Worm (Caenorhabditis elegans) whole organism, L1 larva: ENCODE data around the gene C56E6.2.
A peak's percentile ranks its signal among the peaks of the same experiment; 100 is the strongest.

ENCODE experiments used
- C04F5.9 ChIP-seq: sonication (generic microtip); optimal IDR thresholded peaks from 2 replicates; lab custom pipeline; 2016; ENCODE audit warnings: missing genetic modification characterization, missing compliant biosample characterization
- C16A3.4 ChIP-seq: fragments of 150-350 bp; optimal IDR thresholded peaks from 2 replicates; lab custom pipeline; 2014; ENCODE audit warnings: missing biosample characterization, missing genetic modification characterization
- C34B4.2 ChIP-seq: sonication (generic microtip); optimal IDR thresholded peaks from 2 replicates; lab custom pipeline; 2017; ENCODE audit warnings: mild to moderate bottlenecking, missing genetic modification characterization, missing compliant biosample characterization
- Y116A8C.19 ChIP-seq: sonication (generic microtip); optimal IDR thresholded peaks from 2 replicates; lab custom pipeline; 2016; ENCODE audit warnings: missing compliant biosample characterization, missing genetic modification characterization, borderline replicate concordance
- aha-1 ChIP-seq: fragments of 150-350 bp; optimal IDR thresholded peaks from 2 replicates; lab custom pipeline; 2014; ENCODE audit warnings: missing biosample characterization, missing genetic modification characterization
- aly-2 ChIP-seq: fragments of 150-350 bp; optimal IDR thresholded peaks from 2 replicates; lab custom pipeline; 2014; ENCODE audit warnings: missing biosample characterization, missing genetic modification characterization
- ama-1 ChIP-seq: fragments of 150-350 bp; optimal IDR thresholded peaks from 2 replicates; lab custom pipeline; 2014
- ceh-8 ChIP-seq: fragments of 200-800 bp; sonication (Bioruptor generic); optimal IDR thresholded peaks from 2 replicates; lab custom pipeline; 2018; ENCODE audit warnings: mild to moderate bottlenecking, missing genetic modification characterization, moderate library complexity, missing compliant biosample characterization
- ceh-88 ChIP-seq: fragments of 200-800 bp; sonication (Bioruptor generic); IDR thresholded peaks from 2 replicates; pipeline ENCODE4 v1.3.6; 2022; ENCODE audit warnings: missing genetic modification characterization, missing compliant biosample characterization
- ceh-90 ChIP-seq: sonication (generic microtip); optimal IDR thresholded peaks from 2 replicates; lab custom pipeline; 2016; ENCODE audit warnings: missing genetic modification characterization, missing compliant biosample characterization
- ces-1 ChIP-seq: fragments of 150-350 bp; optimal IDR thresholded peaks from 2 replicates; lab custom pipeline; 2014; ENCODE audit warnings: missing biosample characterization, missing genetic modification reagents, missing genetic modification characterization
- dsc-1 ChIP-seq: sonication (generic microtip); optimal IDR thresholded peaks from 2 replicates; lab custom pipeline; 2016; ENCODE audit warnings: mild to moderate bottlenecking, missing genetic modification characterization, missing compliant biosample characterization
- efl-3 ChIP-seq: fragments of 200-800 bp; sonication (Bioruptor generic); optimal IDR thresholded peaks from 2 replicates; lab custom pipeline; 2018; ENCODE audit warnings: mild to moderate bottlenecking, missing genetic modification characterization, missing compliant biosample characterization
- egl-13 ChIP-seq: sonication (generic microtip); optimal IDR thresholded peaks from 2 replicates; lab custom pipeline; 2016; ENCODE audit warnings: missing genotype, missing genetic modification reagents, missing genetic modification characterization, missing compliant biosample characterization
- egl-27 ChIP-seq, 2 experiments: fragments of 150-350 bp in 1 of 2; sonication (generic microtip); optimal IDR thresholded peaks; 3 replicates each; lab custom pipeline; 2017 to 2018; ENCODE audit warnings: missing biosample characterization in 2 of 2, missing genetic modification characterization in 2 of 2, missing genetic modification reagents in 2 of 2
- elt-2 ChIP-seq: sonication (generic microtip); optimal IDR thresholded peaks from 2 replicates; lab custom pipeline; 2016; ENCODE audit warnings: missing genetic modification characterization, mild to moderate bottlenecking, inconsistent platforms, missing compliant biosample characterization, missing genetic modification reagents
- elt-3 ChIP-seq, 6 experiments: fragments of 150-350 bp in 1 of 6; sonication (generic microtip); optimal IDR thresholded peaks; 2 replicates each; lab custom pipeline; 2017 to 2018; ENCODE audit warnings: missing biosample characterization in 6 of 6, missing genetic modification characterization in 6 of 6, inconsistent platforms in 1 of 6
- fkh-10 ChIP-seq: sonication (generic microtip); optimal IDR thresholded peaks from 2 replicates; lab custom pipeline; 2017; ENCODE audit warnings: missing biosample characterization, missing genetic modification reagents, missing genetic modification characterization
- fkh-8 ChIP-seq: sonication (generic microtip); optimal IDR thresholded peaks from 2 replicates; lab custom pipeline; 2016; ENCODE audit warnings: mild to moderate bottlenecking, missing genetic modification characterization, missing compliant biosample characterization
- fos-1 ChIP-seq: fragments of 150-350 bp; optimal IDR thresholded peaks from 2 replicates; lab custom pipeline; 2014; ENCODE audit warnings: missing biosample characterization, missing genetic modification characterization
- grh-1 ChIP-seq: fragments of 200-800 bp; sonication (Bioruptor generic); IDR thresholded peaks from 2 replicates; pipeline ENCODE4 v1.3.6; 2022; ENCODE audit warnings: missing genetic modification reagents, missing genetic modification characterization, missing compliant biosample characterization
- hlh-17 ChIP-seq: fragments of 200-800 bp; sonication (Bioruptor generic); optimal IDR thresholded peaks from 2 replicates; lab custom pipeline; 2018; ENCODE audit warnings: missing genetic modification characterization, mild to moderate bottlenecking, missing compliant biosample characterization, moderate library complexity, borderline replicate concordance
- hlh-4 ChIP-seq: sonication (generic microtip); optimal IDR thresholded peaks from 2 replicates; lab custom pipeline; 2016; ENCODE audit warnings: mild to moderate bottlenecking, missing genetic modification characterization, missing compliant biosample characterization
- hpl-2 ChIP-seq: fragments of 150-350 bp; optimal IDR thresholded peaks from 2 replicates; lab custom pipeline; 2014; ENCODE audit warnings: missing biosample characterization, missing genetic modification reagents, missing genetic modification characterization
- irx-1 ChIP-seq: sonication (generic microtip); optimal IDR thresholded peaks from 2 replicates; lab custom pipeline; 2016; ENCODE audit warnings: missing genetic modification characterization, missing compliant biosample characterization
- isw-1 ChIP-seq: fragments of 200-800 bp; sonication (Bioruptor generic); IDR thresholded peaks from 2 replicates; pipeline ENCODE4 v1.3.6; 2022; ENCODE audit warnings: missing genetic modification characterization, missing compliant biosample characterization
- jun-1 ChIP-seq: fragments of 150-350 bp; optimal IDR thresholded peaks from 2 replicates; lab custom pipeline; 2014; ENCODE audit warnings: missing biosample characterization, missing genetic modification reagents, missing genetic modification characterization
- lin-13 ChIP-seq: fragments of 150-350 bp; optimal IDR thresholded peaks from 2 replicates; lab custom pipeline; 2014; ENCODE audit warnings: missing biosample characterization, missing genetic modification reagents, missing genetic modification characterization
- lin-14 ChIP-seq: fragments of 200-800 bp; sonication (Bioruptor generic); optimal IDR thresholded peaks from 2 replicates; lab custom pipeline; 2018; ENCODE audit warnings: mild to moderate bottlenecking, missing genetic modification characterization, moderate library complexity, missing compliant biosample characterization
- lin-15B ChIP-seq: fragments of 150-350 bp; sonication (generic microtip); optimal IDR thresholded peaks from 3 replicates; lab custom pipeline; 2014; ENCODE audit warnings: missing biosample characterization, missing genetic modification characterization
- lin-35 ChIP-seq, 2 experiments: fragments of 150-350 bp; optimal IDR thresholded peaks; 2 replicates each; lab custom pipeline; 2014; ENCODE audit warnings: missing biosample characterization in 2 of 2, missing genetic modification characterization in 2 of 2, missing genetic modification reagents in 2 of 2
- lir-3 ChIP-seq: sonication (generic microtip); optimal IDR thresholded peaks from 2 replicates; lab custom pipeline; 2016; ENCODE audit warnings: mild to moderate bottlenecking, missing genetic modification characterization, moderate library complexity, missing compliant biosample characterization; ENCODE audit not compliant: poor library complexity
- lsy-2 ChIP-seq, 2 experiments: fragments of 150-350 bp; optimal IDR thresholded peaks; 2 replicates each; lab custom pipeline; 2014; ENCODE audit warnings: missing biosample characterization in 2 of 2, missing genetic modification characterization in 2 of 2
- mab-9 ChIP-seq: fragments of 200-800 bp; sonication (Bioruptor generic); IDR thresholded peaks from 2 replicates; pipeline ENCODE4 v1.3.6; 2022; ENCODE audit warnings: missing genetic modification reagents, missing genetic modification characterization, missing compliant biosample characterization
- mdl-1 ChIP-seq, 2 experiments: fragments of 150-350 bp; optimal IDR thresholded peaks; 2 replicates each; lab custom pipeline; 2014 to 2017; ENCODE audit warnings: missing biosample characterization in 2 of 2, missing genetic modification characterization in 2 of 2, inconsistent platforms in 1 of 2
- nhr-12 ChIP-seq: sonication (generic microtip); optimal IDR thresholded peaks from 2 replicates; lab custom pipeline; 2017; ENCODE audit warnings: missing biosample characterization, missing genetic modification characterization
- nhr-77 ChIP-seq: fragments of 150-350 bp; optimal IDR thresholded peaks from 2 replicates; lab custom pipeline; 2014; ENCODE audit warnings: missing biosample characterization, missing genetic modification characterization
- nhr-84 ChIP-seq: sonication (generic microtip); optimal IDR thresholded peaks from 2 replicates; lab custom pipeline; 2017; ENCODE audit warnings: missing biosample characterization, missing genetic modification characterization
- nhr-90 ChIP-seq: sonication (generic microtip); optimal IDR thresholded peaks from 2 replicates; lab custom pipeline; 2016; ENCODE audit warnings: mild to moderate bottlenecking, missing genetic modification characterization, missing compliant biosample characterization; ENCODE audit not compliant: poor library complexity
- pax-3 ChIP-seq: fragments of 200-800 bp; sonication (Bioruptor generic); optimal IDR thresholded peaks from 2 replicates; lab custom pipeline; 2018; ENCODE audit warnings: mild to moderate bottlenecking, missing genetic modification characterization, moderate library complexity, missing compliant biosample characterization
- pqm-1 ChIP-seq: sonication (generic microtip); optimal IDR thresholded peaks from 3 replicates; lab custom pipeline; 2017; ENCODE audit warnings: missing biosample characterization, missing genetic modification characterization
- sptf-1 ChIP-seq: fragments of 150-350 bp; optimal IDR thresholded peaks from 2 replicates; lab custom pipeline; 2014; ENCODE audit warnings: missing biosample characterization, missing genetic modification characterization
- swsn-7 ChIP-seq: sonication (generic microtip); optimal IDR thresholded peaks from 2 replicates; lab custom pipeline; 2016; ENCODE audit warnings: missing genetic modification characterization, missing compliant biosample characterization
- unc-130 ChIP-seq: fragments of 150-350 bp; optimal IDR thresholded peaks from 2 replicates; lab custom pipeline; 2017; ENCODE audit warnings: missing biosample characterization, missing genetic modification characterization, inconsistent platforms
- unc-30 ChIP-seq: sonication (generic microtip); optimal IDR thresholded peaks from 2 replicates; lab custom pipeline; 2017; ENCODE audit warnings: missing biosample characterization, missing genetic modification characterization
- unc-86 ChIP-seq: sonication (generic microtip); optimal IDR thresholded peaks from 2 replicates; lab custom pipeline; 2016; ENCODE audit warnings: missing genetic modification characterization, missing compliant biosample characterization
- vab-15 ChIP-seq: sonication (generic microtip); optimal IDR thresholded peaks from 2 replicates; lab custom pipeline; 2017; ENCODE audit warnings: missing genotype, mild to moderate bottlenecking, missing genetic modification characterization, missing compliant biosample characterization
- xbp-1 ChIP-seq: sonication (generic microtip); optimal IDR thresholded peaks from 2 replicates; lab custom pipeline; 2016; ENCODE audit warnings: missing genetic modification characterization, missing compliant biosample characterization
- zag-1 ChIP-seq: fragments of 150-350 bp; optimal IDR thresholded peaks from 2 replicates; lab custom pipeline; 2014; ENCODE audit warnings: missing biosample characterization, missing genetic modification characterization
- zip-4 ChIP-seq: fragments of 200-800 bp; sonication (Bioruptor generic); optimal IDR thresholded peaks from 2 replicates; lab custom pipeline; 2018; ENCODE audit warnings: mild to moderate bottlenecking, missing genetic modification characterization, moderate library complexity, missing compliant biosample characterization
- ztf-4 ChIP-seq: fragments of 150-350 bp; optimal IDR thresholded peaks from 2 replicates; lab custom pipeline; 2014; ENCODE audit warnings: missing biosample characterization, missing genetic modification characterization

C56E6.2 gene

DNA sequence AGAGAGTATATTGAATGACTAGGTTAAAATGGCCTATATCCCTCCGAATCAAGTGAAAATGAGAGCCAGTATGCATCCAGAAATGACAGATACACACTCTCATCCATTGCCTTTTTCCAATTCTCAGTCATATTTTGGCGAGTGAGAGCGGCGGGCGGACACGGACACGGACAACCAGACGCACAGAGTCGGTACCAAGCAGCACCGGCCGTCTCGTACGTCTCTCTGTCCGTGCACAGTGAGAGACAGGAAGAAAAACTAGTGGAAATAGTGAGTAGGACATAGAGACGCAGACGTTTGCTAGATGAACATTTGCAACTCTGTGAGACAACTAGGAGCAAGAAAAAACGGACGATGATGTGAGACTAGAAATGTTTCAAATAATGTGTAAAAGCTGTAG, 38.5 kb downstream of the C56E6.2 start (continued):
- no peak for TF ChIP-seq pax-3 (tag; lab: Kevin White, UChicago)
- no peak for TF ChIP-seq vab-15 (tag; lab: Kevin White, UChicago)
- no peak for TF ChIP-seq swsn-7 (tag; lab: Kevin White, UChicago)
- no peak for TF ChIP-seq mab-9 (GFP tag; lab: Robert Waterston, UW)
- no peak for TF ChIP-seq nhr-90
- TF ChIP-seq ces-1 (GFP tag; lab: Kevin White, UChicago) = no peak
- no peak for TF ChIP-seq sptf-1
- TF ChIP-seq zip-4 = no peak
- peak in 1 of 2 experiments; percentile 14 for TF ChIP-seq lsy-2 (tag; optimal IDR thresholded peaks at IDR 0.05; lab: Kevin White, UChicago)
- TF ChIP-seq dsc-1 (tag; lab: Kevin White, UChicago) = peak; percentile 14
- TF ChIP-seq elt-2 (tag; lab: Kevin White, UChicago) = no peak
- no peak for TF ChIP-seq unc-130 (tag; lab: Kevin White, UChicago)
- TF ChIP-seq jun-1 (tag; lab: Kevin White, UChicago) = peak; percentile 26
- no peak for TF ChIP-seq Y116A8C.19 (tag; lab: Kevin White, UChicago)
- no peak for TF ChIP-seq unc-86 (tag; lab: Kevin White, UChicago)

ce11 chrII:6565077-6565476, 40.4 kb downstream of the C56E6.2 start, which contains the start of gene mpz-3:
Gene mpz-3, minus strand, starts transcription at chrII:6565396.
- no peak for TF ChIP-seq efl-3 (GFP tag; lab: Kevin White, UChicago)
- peak; percentile 25 for TF ChIP-seq nhr-90
- TF ChIP-seq ceh-88 (GFP tag; lab: Robert Waterston, UW) = no peak
- no peak for TF ChIP-seq zag-1 (tag; lab: Kevin White, UChicago)
- no peak for TF ChIP-seq ceh-90 (tag; lab: Kevin White, UChicago)
- TF ChIP-seq pax-3 (tag; lab: Kevin White, UChicago) = no peak
- peak; percentile 21 to 55 for TF ChIP-seq lsy-2 (tag; optimal IDR thresholded peaks at IDR 0.05; lab: Kevin White, UChicago)
- no peak for TF ChIP-seq hlh-4 (tag; lab: Kevin White, UChicago)
- TF ChIP-seq pqm-1 = no peak
- TF ChIP-seq lin-35 (GFP tag; optimal IDR thresholded peaks at IDR 0.05; lab: Kevin White, UChicago) = peak; percentile 22 to 59
- peak in 1 of 2 experiments; percentile 12 for TF ChIP-seq mdl-1 (tag; optimal IDR thresholded peaks at IDR 0.05; lab: Kevin White, UChicago)
- TF ChIP-seq egl-27 (tag; optimal IDR thresholded peaks at IDR 0.05; lab: Kevin White, UChicago) = no peak
- TF ChIP-seq xbp-1 (tag; lab: Kevin White, UChicago) = peak; percentile 31
- TF ChIP-seq unc-30 (tag; lab: Kevin White, UChicago) = no peak
- no peak for TF ChIP-seq lin-13 (GFP tag; lab: Kevin White, UChicago)
- TF ChIP-seq fos-1 (tag; lab: Kevin White, UChicago) = no peak
- TF ChIP-seq egl-13 (tag; lab: Kevin White, UChicago) = no peak
- no peak for TF ChIP-seq ceh-8 (GFP tag; lab: Kevin White, UChicago)
- no peak for TF ChIP-seq hpl-2
- no peak for TF ChIP-seq ztf-4
- no peak for TF ChIP-seq aha-1 (tag; lab: Kevin White, UChicago)
- no peak for TF ChIP-seq lin-15B (tag; lab: Kevin White, UChicago)
- TF ChIP-seq isw-1 (GFP tag; lab: Robert Waterston, UW) = no peak
- TF ChIP-seq aly-2 = no peak
- no peak for TF ChIP-seq mab-9 (GFP tag; lab: Robert Waterston, UW)
- TF ChIP-seq elt-3 (tag; optimal IDR thresholded peaks at IDR 0.05; lab: Kevin White, UChicago) = no peak
- peak; percentile 31 for TF ChIP-seq nhr-77 (tag; lab: Kevin White, UChicago)
- TF ChIP-seq unc-86 (tag; lab: Kevin White, UChicago) = no peak
- no peak for TF ChIP-seq C34B4.2 (tag; lab: Kevin White, UChicago)
- peak; percentile 24 for TF ChIP-seq fkh-10 (GFP tag; lab: Kevin White, UChicago)
- TF ChIP-seq C04F5.9 = no peak
- no peak for TF ChIP-seq nhr-84 (tag; lab: Kevin White, UChicago)
- peak; percentile 9 for TF ChIP-seq lir-3 (tag; lab: Kevin White, UChicago)
- TF ChIP-seq hlh-17 (GFP tag; lab: Kevin White, UChicago) = no peak
- no peak for TF ChIP-seq fkh-8
- peak; percentile 13 for TF ChIP-seq C16A3.4
- no peak for TF ChIP-seq ces-1 (GFP tag; lab: Kevin White, UChicago)
- TF ChIP-seq nhr-12 (tag; lab: Kevin White, UChicago) = no peak
- no peak for TF ChIP-seq lin-14
- TF ChIP-seq swsn-7 (tag; lab: Kevin White, UChicago) = peak; percentile 45
- TF ChIP-seq irx-1 = no peak
- no peak for TF ChIP-seq ama-1 (lab: Kevin White, UChicago)
- no peak for TF ChIP-seq grh-1 (GFP tag; lab: Robert Waterston, UW)
